Worm (Caenorhabditis elegans): ENCODE measurements around the gene zmp-6.

zmp-6 gene

DNA sequence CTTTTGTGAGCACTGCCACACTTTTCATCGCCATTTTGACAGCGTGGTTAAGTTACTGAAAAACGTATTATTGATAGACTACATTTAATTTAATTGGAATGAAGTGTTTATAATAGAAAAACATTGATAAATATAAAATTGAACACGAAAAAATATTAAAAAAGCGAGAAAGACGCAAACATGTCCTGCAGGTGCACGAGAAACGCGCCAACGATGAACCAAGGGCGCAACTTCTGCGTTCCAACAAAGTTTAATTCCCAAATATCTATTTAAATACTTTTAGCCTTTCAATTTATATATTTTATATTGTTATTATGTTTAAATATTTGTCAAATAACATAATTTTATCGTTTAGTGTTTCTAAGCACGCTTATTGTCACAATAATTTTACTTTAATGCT is 13.5 kb downstream of the zmp-6 start, which contains the start of gene ndus-8:
ndus-8 (minus strand) TSS at position 55 of the 400 bp plus-strand sequence.
- TF ChIP-seq F13H6.1 (tag; optimal IDR thresholded peaks at IDR 0.05) (peak; percentile 40), unc-62 (GFP tag; optimal IDR thresholded peaks at IDR 0.05) (no peak), alr-1 (tag; optimal IDR thresholded peaks at IDR 0.05) (no peak), mdl-1 (tag; optimal IDR thresholded peaks at IDR 0.05) (no peak), ztf-11 (tag; optimal IDR thresholded peaks at IDR 0.05) (no peak), aly-2 (tag; optimal IDR thresholded peaks at IDR 0.05) (no peak), ztf-4 (tag; optimal IDR thresholded peaks at IDR 0.05) (peak; percentile 59), mbf-1 (tag; optimal IDR thresholded peaks at IDR 0.05) (no peak), fos-1 (tag; optimal IDR thresholded peaks at IDR 0.05) (peak; percentile 7), sma-3 (GFP tag; optimal IDR thresholded peaks at IDR 0.05) (peak; percentile 58), unc-39 (tag; optimal IDR thresholded peaks at IDR 0.05) (no peak), R02D3.7 (tag; optimal IDR thresholded peaks at IDR 0.05) (no peak), blmp-1 (tag; optimal IDR thresholded peaks at IDR 0.05; ENCODE audit: insufficient read depth) (no peak), lin-11 (tag; optimal IDR thresholded peaks at IDR 0.05) (peak; percentile 54), sma-9 (GFP tag; optimal IDR thresholded peaks at IDR 0.05) (peak; percentile 86), sma-9 (tag; optimal IDR thresholded peaks at IDR 0.05) (no peak), lin-39 (tag; optimal IDR thresholded peaks at IDR 0.05) (no peak), ceh-82 (tag; optimal IDR thresholded peaks at IDR 0.05) (no peak), Y55F3AM.14 (GFP tag; optimal IDR thresholded peaks at IDR 0.05) (no peak), snpc-4 (tag; optimal IDR thresholded peaks at IDR 0.05) (peak; percentile 74), nhr-6 (tag; optimal IDR thresholded peaks at IDR 0.05) (peak; percentile 32), peb-1 (tag; optimal IDR thresholded peaks at IDR 0.05) (no peak), sem-4 (tag; optimal IDR thresholded peaks at IDR 0.05) (peak; percentile 36), ceh-16 (tag; optimal IDR thresholded peaks at IDR 0.05) (no peak), lin-13 (GFP tag; optimal IDR thresholded peaks at IDR 0.05) (peak; percentile 60), zag-1 (tag; optimal IDR thresholded peaks at IDR 0.05) (no peak), gmeb-1 (tag; optimal IDR thresholded peaks at IDR 0.05) (peak; percentile 75), elt-3 (tag; optimal IDR thresholded peaks at IDR 0.05) (no peak), ZK546.5 (tag; optimal IDR thresholded peaks at IDR 0.05) (no peak), C34F6.9 (tag; optimal IDR thresholded peaks at IDR 0.05) (peak; percentile 79), nhr-10 (tag; optimal IDR thresholded peaks at IDR 0.05) (no peak), nhr-12 (tag; optimal IDR thresholded peaks at IDR 0.05) (no peak), elt-1 (tag; optimal IDR thresholded peaks at IDR 0.05) (no peak), nhr-237 (tag; optimal IDR thresholded peaks at IDR 0.05) (no peak), dmd-4 (tag; optimal IDR thresholded peaks at IDR 0.05) (no peak), nhr-11 (tag; optimal IDR thresholded peaks at IDR 0.05) (no peak), nhr-21 (tag; optimal IDR thresholded peaks at IDR 0.05) (peak; percentile 54), ama-1 (optimal IDR thresholded peaks at IDR 0.05) (no peak), lsy-2 (tag; optimal IDR thresholded peaks at IDR 0.05) (peak; percentile 61 to 86), mab-5 (tag; optimal IDR thresholded peaks at IDR 0.05) (no peak), nhr-25 (tag; optimal IDR thresholded peaks at IDR 0.05) (peak; percentile 69), crh-2 (tag; optimal IDR thresholded peaks at IDR 0.05) (peak; percentile 67), ztf-1 (GFP tag; conservative IDR thresholded peaks at IDR 0.05) (no peak), nhr-23 (tag; optimal IDR thresholded peaks at IDR 0.05) (no peak), skn-1 (tag; optimal IDR thresholded peaks at IDR 0.05) (no peak), egl-27 (tag; optimal IDR thresholded peaks at IDR 0.05) (peak; percentile 59), nhr-129 (tag; optimal IDR thresholded peaks at IDR 0.05) (peak; percentile 43), nhr-77 (tag; optimal IDR thresholded peaks at IDR 0.05) (no peak), unc-55 (GFP tag; optimal IDR thresholded peaks at IDR 0.05) (no peak)
